Fruit fly (Drosophila melanogaster) S2 (cell line): ENCODE measurements around the gene CG14456.

Experiments
- CG8478 ChIP-seq: fragments of >200 bp; optimal IDR thresholded peaks from 2 replicates; lab custom pipeline; 2018
- CTCF ChIP-seq, 2 experiments: fragments of >200 bp; optimal IDR thresholded peaks; 2 replicates each; lab custom pipeline; 2018

dm6 chr3L:22727739-22728335 is 40.8 kb downstream of the CG14456 start, which contains the start of the genes CG14450 and CG11367:
- TF ChIP-seq CTCF (optimal IDR thresholded peaks at IDR 0.05; lab: Kevin White, UChicago): no peak
- no peak for TF ChIP-seq CG8478 (lab: Kevin White, UChicago)
